Fruit fly (Drosophila melanogaster) whole organism, adult: ENCODE results near the gene EloB.

ENCODE experiments used
- CG11617 ChIP-seq: fragments of 200-800 bp; sonication (Bioruptor generic); optimal IDR thresholded peaks from 2 replicates; lab custom pipeline; 2017; ENCODE audit warnings: mild to moderate bottlenecking, missing biosample characterization, missing genetic modification reagents, missing genetic modification characterization
- CG12768 ChIP-seq: fragments of 200-800 bp; sonication (Bioruptor generic); optimal IDR thresholded peaks from 2 replicates; lab custom pipeline; 2017; ENCODE audit warnings: missing biosample characterization, missing genetic modification characterization, mild to moderate bottlenecking, moderate library complexity, missing genetic modification reagents
- CG14711 ChIP-seq: fragments of 200-800 bp; sonication (Bioruptor generic); optimal IDR thresholded peaks from 2 replicates; lab custom pipeline; 2018; ENCODE audit warnings: missing biosample characterization, mild to moderate bottlenecking, missing genetic modification characterization, moderate library complexity
- CG1620 ChIP-seq: fragments of 200-800 bp; sonication (Bioruptor generic); optimal IDR thresholded peaks from 2 replicates; lab custom pipeline; 2016; ENCODE audit warnings: missing biosample characterization, missing genetic modification characterization
- CG7101 ChIP-seq: fragments of 200-800 bp; sonication (Bioruptor generic); optimal IDR thresholded peaks from 2 replicates; lab custom pipeline; 2018; ENCODE audit warnings: missing biosample characterization, mild to moderate bottlenecking, missing genetic modification characterization, moderate library complexity
- Clk ChIP-seq: fragments of 200-800 bp; sonication (Bioruptor generic); optimal IDR thresholded peaks from 2 replicates; lab custom pipeline; 2017; ENCODE audit warnings: missing biosample characterization, missing genetic modification characterization
- kay ChIP-seq: fragments of 200-800 bp; sonication (Bioruptor generic); peaks from one replicate; lab custom pipeline; 2016; ENCODE audit warnings: missing biosample characterization, missing genetic modification characterization, borderline replicate concordance
- ovo ChIP-seq: fragments of 200-800 bp; sonication (Bioruptor generic); optimal IDR thresholded peaks from 2 replicates; lab custom pipeline; 2016; ENCODE audit warnings: missing biosample characterization, missing genetic modification characterization
- pad ChIP-seq: fragments of 200-800 bp; sonication (Bioruptor generic); optimal IDR thresholded peaks from 3 replicates; lab custom pipeline; 2017; ENCODE audit warnings: missing biosample characterization, missing genetic modification characterization, mild to moderate bottlenecking, moderate library complexity, missing genetic modification reagents
- tj ChIP-seq: fragments of 200-800 bp; sonication (Bioruptor generic); optimal IDR thresholded peaks from 3 replicates; lab custom pipeline; 2017; ENCODE audit warnings: missing biosample characterization, mild to moderate bottlenecking, missing genetic modification characterization, moderate library complexity
- toe ChIP-seq: fragments of 200-800 bp; sonication (Bioruptor generic); optimal IDR thresholded peaks from 2 replicates; lab custom pipeline; 2016; ENCODE audit warnings: missing biosample characterization, missing genetic modification characterization

DNA sequence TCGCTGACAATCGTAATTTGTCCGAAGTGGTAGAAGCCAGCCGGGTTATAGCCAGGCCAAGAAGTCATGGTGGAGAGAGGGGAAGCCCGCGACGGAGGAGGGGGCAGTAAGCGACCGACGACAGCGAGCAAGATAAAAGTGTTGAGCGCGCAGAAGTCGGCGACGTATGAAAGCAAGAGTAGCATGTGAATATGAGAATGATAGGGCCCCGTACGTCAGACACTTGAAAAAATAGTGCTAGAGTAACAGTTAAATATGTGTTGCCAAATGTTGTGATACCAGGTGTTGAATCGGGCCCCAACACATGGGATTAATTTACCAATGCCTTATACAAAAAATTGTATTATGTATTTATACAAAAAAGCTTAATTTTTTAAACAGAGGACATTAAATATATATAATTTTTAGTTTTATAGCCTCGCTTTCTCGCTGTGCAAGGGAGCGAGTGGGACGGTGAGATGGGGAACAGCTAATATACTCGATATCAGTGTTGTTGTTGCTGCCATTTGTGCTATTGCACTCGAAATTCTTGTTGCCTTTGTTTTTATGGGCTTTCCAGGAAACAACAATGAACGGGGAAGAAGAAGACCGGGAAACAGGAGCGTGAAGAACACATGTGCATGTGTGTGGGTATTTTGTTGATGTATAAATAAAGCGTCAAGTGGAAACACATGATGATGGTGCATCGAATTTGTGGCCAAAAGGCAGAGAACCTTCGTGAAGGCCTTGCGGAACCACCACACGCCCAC lies 29.6 kb downstream of the EloB start:
- TF ChIP-seq tj (peak; percentile 97), CG11617 (GFP tag; lab: Kevin White, UChicago) (peak; percentile 90), CG14711 (peak; percentile 86), pad (GFP tag; lab: Kevin White, UChicago) (peak; percentile 80), CG1620 (GFP tag; lab: Kevin White, UChicago) (peak; percentile 79), CG12768 (GFP tag; lab: Kevin White, UChicago) (peak; percentile 85), CG7101 (tag; lab: Kevin White, UChicago) (peak; percentile 86), kay (GFP tag; lab: Kevin White, UChicago) (peak; percentile 65), Clk (GFP tag; lab: Kevin White, UChicago) (peak; percentile 78), ovo (peak; percentile 20), toe (GFP tag; lab: Kevin White, UChicago) (peak; percentile 63)
